Worm (Caenorhabditis elegans) whole organism, mixed stage, embryonic: ENCODE data around the gene dhs-8.

Source experiments
- M03D4.4 ChIP-seq: sonication (generic microtip); optimal IDR thresholded peaks from 2 replicates; lab custom pipeline; 2017; ENCODE audit warnings: mild to moderate bottlenecking, missing genetic modification characterization, missing compliant biosample characterization
- bed-3 ChIP-seq: fragments of 200-800 bp; sonication (Bioruptor generic); optimal IDR thresholded peaks from 3 replicates; lab custom pipeline; 2018; ENCODE audit warnings: mild to moderate bottlenecking, missing genetic modification characterization, moderate library complexity, missing compliant biosample characterization
- blmp-1 ChIP-seq: fragments of 150-350 bp; optimal IDR thresholded peaks from 2 replicates; lab custom pipeline; 2014; ENCODE audit warnings: missing biosample characterization, missing genetic modification characterization
- ceh-39 ChIP-seq: fragments of 150-350 bp; optimal IDR thresholded peaks from 2 replicates; lab custom pipeline; 2014; ENCODE audit warnings: missing biosample characterization, missing genetic modification characterization
- ceh-43 ChIP-seq: fragments of 200-800 bp; sonication (Bioruptor generic); optimal IDR thresholded peaks from 2 replicates; lab custom pipeline; 2018; ENCODE audit warnings: mild to moderate bottlenecking, missing genetic modification characterization, moderate library complexity, missing compliant biosample characterization
- ceh-83 ChIP-seq: fragments of 200-800 bp; sonication (Bioruptor generic); optimal IDR thresholded peaks from 2 replicates; lab custom pipeline; 2018; ENCODE audit warnings: mild to moderate bottlenecking, missing genetic modification characterization, missing compliant biosample characterization
- ces-1 ChIP-seq: fragments of 150-350 bp; optimal IDR thresholded peaks from 2 replicates; lab custom pipeline; 2014; ENCODE audit warnings: missing biosample characterization, missing genetic modification reagents, missing genetic modification characterization
- cnd-1 ChIP-seq: fragments of 200-800 bp; sonication (Bioruptor generic); optimal IDR thresholded peaks from 2 replicates; lab custom pipeline; 2018; ENCODE audit warnings: mild to moderate bottlenecking, missing genetic modification characterization, missing compliant biosample characterization
- drap-1 ChIP-seq: fragments of 200-800 bp; sonication (Bioruptor generic); optimal IDR thresholded peaks from 3 replicates; lab custom pipeline; 2018; ENCODE audit warnings: mild to moderate bottlenecking, missing genetic modification characterization, missing compliant biosample characterization
- elt-1 ChIP-seq: sonication (generic microtip); optimal IDR thresholded peaks from 2 replicates; lab custom pipeline; 2017; ENCODE audit warnings: missing genetic modification characterization, mild to moderate bottlenecking, missing compliant biosample characterization, antibody characterized with exemption, moderate library complexity, borderline replicate concordance; ENCODE audit not compliant: insufficient read depth
- elt-3 ChIP-seq: fragments of 150-350 bp; optimal IDR thresholded peaks from 2 replicates; lab custom pipeline; 2014; ENCODE audit warnings: missing biosample characterization, missing genetic modification characterization
- flh-1 ChIP-seq: fragments of 200-800 bp; sonication (Bioruptor generic); optimal IDR thresholded peaks from 2 replicates; lab custom pipeline; 2018; ENCODE audit warnings: mild to moderate bottlenecking, missing genetic modification characterization, moderate library complexity, missing compliant biosample characterization
- ham-2 ChIP-seq: fragments of 200-800 bp; sonication (Bioruptor generic); optimal IDR thresholded peaks from 2 replicates; lab custom pipeline; 2018; ENCODE audit warnings: mild to moderate bottlenecking, missing genetic modification characterization, missing compliant biosample characterization
- hlh-1 ChIP-seq: fragments of 150-350 bp; optimal IDR thresholded peaks from 2 replicates; lab custom pipeline; 2014; ENCODE audit warnings: missing biosample characterization, missing genetic modification reagents, missing genetic modification characterization
- lin-13 ChIP-seq: fragments of 150-350 bp; optimal IDR thresholded peaks from 2 replicates; lab custom pipeline; 2014; ENCODE audit warnings: missing biosample characterization, missing genetic modification characterization
- lin-32 ChIP-seq: fragments of 200-800 bp; sonication (Bioruptor generic); optimal IDR thresholded peaks from 2 replicates; lab custom pipeline; 2018; ENCODE audit warnings: mild to moderate bottlenecking, missing genetic modification characterization, missing compliant biosample characterization
- lsy-2 ChIP-seq: fragments of 150-350 bp; optimal IDR thresholded peaks from 2 replicates; lab custom pipeline; 2014; ENCODE audit warnings: missing biosample characterization, missing genetic modification characterization
- mab-5 ChIP-seq: fragments of 150-350 bp; optimal IDR thresholded peaks from 2 replicates; lab custom pipeline; 2014; ENCODE audit warnings: missing biosample characterization, missing genetic modification characterization
- mep-1 ChIP-seq: fragments of 150-350 bp; optimal IDR thresholded peaks from 2 replicates; lab custom pipeline; 2017; ENCODE audit warnings: missing biosample characterization, missing genetic modification reagents, missing genetic modification characterization, inconsistent platforms
- mls-2 ChIP-seq: sonication (generic microtip); optimal IDR thresholded peaks from 2 replicates; lab custom pipeline; 2016; ENCODE audit warnings: mild to moderate bottlenecking, missing genetic modification characterization, moderate library complexity, missing compliant biosample characterization
- nhr-12 ChIP-seq: fragments of 150-350 bp; optimal IDR thresholded peaks from 2 replicates; lab custom pipeline; 2014; ENCODE audit warnings: missing biosample characterization, missing genetic modification characterization
- nhr-2 ChIP-seq: fragments of 150-350 bp; optimal IDR thresholded peaks from 2 replicates; lab custom pipeline; 2014; ENCODE audit warnings: missing biosample characterization, missing genetic modification characterization
- nhr-237 ChIP-seq: fragments of 150-350 bp; optimal IDR thresholded peaks from 2 replicates; lab custom pipeline; 2014; ENCODE audit warnings: missing biosample characterization, missing genetic modification characterization
- nhr-28 ChIP-seq: fragments of 150-350 bp; optimal IDR thresholded peaks from 2 replicates; lab custom pipeline; 2014; ENCODE audit warnings: missing biosample characterization, missing genetic modification characterization
- nhr-76 ChIP-seq: sonication (generic microtip); optimal IDR thresholded peaks from 2 replicates; lab custom pipeline; 2017; ENCODE audit warnings: missing biosample characterization, missing genetic modification characterization
- pha-4 ChIP-seq: fragments of 150-350 bp; optimal IDR thresholded peaks from 2 replicates; lab custom pipeline; 2018; ENCODE audit warnings: missing biosample characterization, missing genetic modification reagents, missing genetic modification characterization
- sem-2 ChIP-seq: fragments of 200-800 bp; sonication (Bioruptor generic); optimal IDR thresholded peaks from 2 replicates; lab custom pipeline; 2018; ENCODE audit warnings: mild to moderate bottlenecking, missing genetic modification characterization, missing compliant biosample characterization
- snpc-4 ChIP-seq: fragments of 150-350 bp; optimal IDR thresholded peaks from 2 replicates; lab custom pipeline; 2014; ENCODE audit warnings: missing biosample characterization, missing genetic modification characterization
- sptf-1 ChIP-seq: sonication (generic microtip); optimal IDR thresholded peaks from 2 replicates; lab custom pipeline; 2017; ENCODE audit warnings: mild to moderate bottlenecking, missing genetic modification characterization, moderate library complexity, missing compliant biosample characterization
- tbx-8 ChIP-seq: fragments of 200-800 bp; sonication (Bioruptor generic); optimal IDR thresholded peaks from 2 replicates; lab custom pipeline; 2018; ENCODE audit warnings: mild to moderate bottlenecking, missing genetic modification characterization, moderate library complexity, missing compliant biosample characterization
- unc-120 ChIP-seq: sonication (generic microtip); optimal IDR thresholded peaks from 2 replicates; lab custom pipeline; 2017; ENCODE audit warnings: missing genetic modification characterization, missing compliant biosample characterization; ENCODE audit not compliant: poor library complexity, severe bottlenecking
- unc-39 ChIP-seq: fragments of 150-350 bp; optimal IDR thresholded peaks from 2 replicates; lab custom pipeline; 2014; ENCODE audit warnings: missing biosample characterization, missing genetic modification characterization
- unc-62 ChIP-seq: fragments of 150-350 bp; optimal IDR thresholded peaks from 2 replicates; lab custom pipeline; 2014; ENCODE audit warnings: missing biosample characterization, missing genetic modification reagents, missing genetic modification characterization
- zip-8 ChIP-seq: fragments of 150-350 bp; optimal IDR thresholded peaks from 2 replicates; lab custom pipeline; 2014; ENCODE audit warnings: missing biosample characterization, missing genetic modification characterization
- ztf-11 ChIP-seq: fragments of 150-350 bp; optimal IDR thresholded peaks from 2 replicates; lab custom pipeline; 2014; ENCODE audit warnings: missing biosample characterization, missing genetic modification characterization

Gene dhs-8

ce11 chrII:14527104-14527503, 29.3 kb downstream of the dhs-8 start:
- no peak for TF ChIP-seq ztf-11
- TF ChIP-seq sem-2 (GFP tag; lab: Kevin White, UChicago): no peak
- no peak for TF ChIP-seq blmp-1
- no peak for TF ChIP-seq hlh-1 (tag; lab: Kevin White, UChicago)
- no peak for TF ChIP-seq flh-1 (GFP tag; lab: Kevin White, UChicago)
- no peak for TF ChIP-seq drap-1 (GFP tag; lab: Kevin White, UChicago)
- TF ChIP-seq mls-2: no peak
- no peak for TF ChIP-seq unc-62 (GFP tag; lab: Kevin White, UChicago)
- TF ChIP-seq unc-39 (tag; lab: Kevin White, UChicago): no peak
- no peak for TF ChIP-seq nhr-2 (tag; lab: Kevin White, UChicago)
- TF ChIP-seq M03D4.4 (tag; lab: Kevin White, UChicago): no peak
- TF ChIP-seq ham-2 (GFP tag; lab: Kevin White, UChicago): no peak
- TF ChIP-seq elt-1 (tag; lab: Kevin White, UChicago): no peak
- TF ChIP-seq lsy-2: no peak
- no peak for TF ChIP-seq nhr-76 (tag; lab: Kevin White, UChicago)
- TF ChIP-seq ceh-43 (GFP tag; lab: Kevin White, UChicago): no peak
- TF ChIP-seq snpc-4: no peak
- TF ChIP-seq elt-3 (tag; lab: Kevin White, UChicago): no peak
- no peak for TF ChIP-seq cnd-1 (tag; lab: Kevin White, UChicago)
- TF ChIP-seq, all 35 proteins: peak for 0

ce11 chrII:14528233-14528802, 30.5 kb downstream of the dhs-8 start, which contains the start of the genes F57C2.5 and spat-1:
TSS of gene F57C2.5 (minus strand) at chrII:14528239.
TSS of gene spat-1 (plus strand) at chrII:14528752.
- TF ChIP-seq sem-2 (GFP tag; lab: Kevin White, UChicago) (no peak), snpc-4 (no peak), hlh-1 (tag; lab: Kevin White, UChicago) (no peak), flh-1 (GFP tag; lab: Kevin White, UChicago) (no peak), mab-5 (tag; lab: Kevin White, UChicago) (no peak), bed-3 (GFP tag; lab: Kevin White, UChicago) (peak; percentile 31), pha-4 (tag; lab: Kevin White, UChicago) (no peak), lin-13 (tag; lab: Kevin White, UChicago) (peak; percentile 54), nhr-12 (tag; lab: Kevin White, UChicago) (no peak), nhr-2 (tag; lab: Kevin White, UChicago) (no peak), cnd-1 (tag; lab: Kevin White, UChicago) (no peak), elt-3 (tag; lab: Kevin White, UChicago) (no peak), ceh-43 (GFP tag; lab: Kevin White, UChicago) (peak; percentile 85), ztf-11 (no peak), elt-1 (tag; lab: Kevin White, UChicago) (no peak), lsy-2 (peak; percentile 95), unc-39 (tag; lab: Kevin White, UChicago) (no peak), tbx-8 (no peak), ces-1 (GFP tag; lab: Kevin White, UChicago) (peak; percentile 87), nhr-237 (tag; lab: Kevin White, UChicago) (peak; percentile 61), mep-1 (tag; lab: Kevin White, UChicago) (peak; percentile 20), ceh-39 (tag; lab: Kevin White, UChicago) (no peak), ceh-83 (GFP tag; lab: Kevin White, UChicago) (no peak), zip-8 (tag; lab: Kevin White, UChicago) (no peak), unc-62 (GFP tag; lab: Kevin White, UChicago) (no peak), ham-2 (GFP tag; lab: Kevin White, UChicago) (no peak), blmp-1 (no peak), nhr-76 (tag; lab: Kevin White, UChicago) (no peak), M03D4.4 (tag; lab: Kevin White, UChicago) (peak; percentile 40), drap-1 (GFP tag; lab: Kevin White, UChicago) (peak; percentile 51), lin-32 (peak; percentile 49), unc-120 (peak; percentile 31), nhr-28 (tag; lab: Kevin White, UChicago) (no peak), mls-2 (peak; percentile 32), sptf-1 (tag; lab: Kevin White, UChicago) (peak; percentile 83)

ce11 chrII:14534000-14534399, 36.2 kb downstream of the dhs-8 start, which contains the start of gene C04H5.1:
TSS of gene C04H5.1 (plus strand) at chrII:14534300.
- no peak for TF ChIP-seq drap-1 (GFP tag; lab: Kevin White, UChicago)
- no peak for TF ChIP-seq flh-1 (GFP tag; lab: Kevin White, UChicago)
- TF ChIP-seq ceh-83 (GFP tag; lab: Kevin White, UChicago): no peak
- no peak for TF ChIP-seq unc-62 (GFP tag; lab: Kevin White, UChicago)
- TF ChIP-seq lin-13 (tag; lab: Kevin White, UChicago): no peak
- no peak for TF ChIP-seq ceh-43 (GFP tag; lab: Kevin White, UChicago)
- no peak for TF ChIP-seq nhr-28 (tag; lab: Kevin White, UChicago)
- TF ChIP-seq snpc-4: no peak
- TF ChIP-seq sem-2 (GFP tag; lab: Kevin White, UChicago): no peak
- no peak for TF ChIP-seq unc-120
- no peak for TF ChIP-seq nhr-76 (tag; lab: Kevin White, UChicago)
- no peak for TF ChIP-seq mep-1 (tag; lab: Kevin White, UChicago)
- TF ChIP-seq mls-2: no peak
- TF ChIP-seq ceh-39 (tag; lab: Kevin White, UChicago): no peak
- no peak for TF ChIP-seq nhr-2 (tag; lab: Kevin White, UChicago)
- TF ChIP-seq M03D4.4 (tag; lab: Kevin White, UChicago): no peak
- no peak for TF ChIP-seq tbx-8
- TF ChIP-seq bed-3 (GFP tag; lab: Kevin White, UChicago): no peak
- no peak for TF ChIP-seq sptf-1 (tag; lab: Kevin White, UChicago)
